Worm (Caenorhabditis elegans) whole organism, L4/young adult: ENCODE results near the gene nspb-7.

Experiments
- dao-5 ChIP-seq: sonication (generic microtip); optimal IDR thresholded peaks from 2 replicates; lab custom pipeline; 2016; ENCODE audit warnings: missing genotype, missing genetic modification characterization, moderate library complexity, missing compliant biosample characterization
- him-1 ChIP-seq: sonication (generic microtip); optimal IDR thresholded peaks from 2 replicates; lab custom pipeline; 2016; ENCODE audit warnings: missing genotype, missing genetic modification reagents, missing genetic modification characterization, missing compliant biosample characterization

DNA sequence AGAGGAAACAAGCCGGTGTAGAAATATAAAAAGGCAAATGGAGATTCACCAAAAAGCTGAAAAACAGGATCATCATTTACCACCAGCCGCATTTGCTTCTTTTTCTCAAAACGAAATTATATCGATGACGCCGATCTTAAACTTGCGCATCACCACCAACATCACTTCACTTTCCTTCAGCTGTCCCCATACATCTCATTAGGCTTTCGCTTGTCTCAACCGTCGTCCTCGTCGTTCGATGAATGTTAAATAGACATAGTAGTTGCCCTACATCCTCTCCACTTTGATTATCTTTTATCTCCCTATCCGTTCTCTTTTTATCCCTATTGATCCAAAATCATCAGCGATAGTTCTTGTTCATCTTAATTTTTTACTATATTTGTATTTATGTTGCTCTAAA, 48.8 kb downstream of the nspb-7 start:
- TF ChIP-seq dao-5 (tag; lab: Kevin White, UChicago), result no peak
- TF ChIP-seq him-1, result no peak
